Fruit fly (Drosophila melanogaster) whole organism, embryonic: ENCODE measurements around the gene CG31627.

ENCODE experiments used
- Abd-B ChIP-seq: fragments of 200-800 bp; sonication (Bioruptor generic); optimal IDR thresholded peaks from 2 replicates; lab custom pipeline; 2018; ENCODE audit warnings: missing biosample characterization, mild to moderate bottlenecking, missing genetic modification characterization, moderate library complexity
- Atf3 ChIP-seq: fragments of 200-800 bp; sonication (Bioruptor generic); optimal IDR thresholded peaks from 3 replicates; lab custom pipeline; 2016; ENCODE audit warnings: missing biosample characterization, missing genetic modification characterization
- B-H1 ChIP-seq: fragments of 200-800 bp; sonication (Bioruptor generic); IDR thresholded peaks from 3 replicates; pipeline ENCODE4 v1.3.6; 2022; ENCODE audit warnings: missing biosample characterization, missing genetic modification characterization
- Bdp1 ChIP-seq: fragments of 200-800 bp; sonication (Bioruptor generic); optimal IDR thresholded peaks from 3 replicates; lab custom pipeline; 2016; ENCODE audit warnings: missing biosample characterization, missing genetic modification characterization
- BtbVII ChIP-seq: fragments of 200-800 bp; sonication (Bioruptor generic); optimal IDR thresholded peaks from 3 replicates; lab custom pipeline; 2017; ENCODE audit warnings: missing biosample characterization, mild to moderate bottlenecking, missing genetic modification characterization
- CG11723 ChIP-seq: fragments of 200-800 bp; sonication (Bioruptor generic); optimal IDR thresholded peaks from 2 replicates; lab custom pipeline; 2017; ENCODE audit warnings: missing biosample characterization, mild to moderate bottlenecking, missing genetic modification characterization
- CG12071 ChIP-seq: fragments of 200-800 bp; sonication (Bioruptor generic); optimal IDR thresholded peaks from 3 replicates; lab custom pipeline; 2018; ENCODE audit warnings: missing biosample characterization, mild to moderate bottlenecking, missing genetic modification characterization
- CG12236 ChIP-seq: fragments of 200-800 bp; sonication (Bioruptor generic); optimal IDR thresholded peaks from 2 replicates; lab custom pipeline; 2016; ENCODE audit warnings: missing biosample characterization, missing genetic modification characterization
- CG12769 ChIP-seq: fragments of 200-800 bp; sonication (Bioruptor generic); optimal IDR thresholded peaks from 2 replicates; lab custom pipeline; 2019; ENCODE audit warnings: missing biosample characterization, mild to moderate bottlenecking, missing genetic modification characterization, moderate library complexity
- CG13123 ChIP-seq: fragments of 200-800 bp; sonication (Bioruptor generic); optimal IDR thresholded peaks from 2 replicates; lab custom pipeline; 2016; ENCODE audit warnings: missing biosample characterization, missing genetic modification characterization
- CG14860 ChIP-seq: fragments of 200-800 bp; sonication (Bioruptor generic); IDR thresholded peaks from 3 replicates; pipeline ENCODE4 v1.3.6; 2022; ENCODE audit warnings: missing biosample characterization, missing genetic modification characterization; ENCODE audit not compliant: partially characterized antibody
- CG1529 ChIP-seq: fragments of 200-800 bp; sonication (Bioruptor generic); optimal IDR thresholded peaks from 3 replicates; lab custom pipeline; 2018; ENCODE audit warnings: missing biosample characterization, missing genetic modification characterization
- CG15479 ChIP-seq: fragments of 200-800 bp; sonication (Bioruptor generic); optimal IDR thresholded peaks from 3 replicates; lab custom pipeline; 2019; ENCODE audit warnings: missing biosample characterization, mild to moderate bottlenecking, missing genetic modification characterization, moderate library complexity
- CG15696 ChIP-seq: fragments of 200-800 bp; sonication (Bioruptor generic); optimal IDR thresholded peaks from 2 replicates; lab custom pipeline; 2019; ENCODE audit warnings: missing biosample characterization, mild to moderate bottlenecking, missing genetic modification characterization, moderate library complexity
- CG17912 ChIP-seq: fragments of 200-800 bp; sonication (Bioruptor generic); optimal IDR thresholded peaks from 2 replicates; lab custom pipeline; 2018; ENCODE audit warnings: missing biosample characterization, mild to moderate bottlenecking, missing genetic modification characterization
- CG1792 ChIP-seq: fragments of 200-800 bp; sonication (Bioruptor generic); optimal IDR thresholded peaks from 2 replicates; lab custom pipeline; 2016; ENCODE audit warnings: missing biosample characterization, missing genetic modification characterization
- CG1832 ChIP-seq: fragments of 200-800 bp; sonication (Bioruptor generic); optimal IDR thresholded peaks from 2 replicates; lab custom pipeline; 2017; ENCODE audit warnings: missing biosample characterization, mild to moderate bottlenecking, missing genetic modification characterization, inconsistent platforms
- CG2712 ChIP-seq: fragments of 200-800 bp; optimal IDR thresholded peaks from 3 replicates; lab custom pipeline; 2019; ENCODE audit warnings: missing biosample characterization, mild to moderate bottlenecking, missing genetic modification characterization, moderate library complexity
- CG3065 ChIP-seq: fragments of 200-800 bp; sonication (Bioruptor generic); optimal IDR thresholded peaks from 2 replicates; lab custom pipeline; 2016; ENCODE audit warnings: missing biosample characterization, missing genetic modification characterization
- CG32767 ChIP-seq: fragments of 200-800 bp; sonication (Bioruptor generic); IDR thresholded peaks from 2 replicates; pipeline ENCODE4 v1.3.6; 2022; ENCODE audit warnings: missing biosample characterization, missing genetic modification characterization
- CG4854 ChIP-seq: fragments of 200-800 bp; sonication (Bioruptor generic); optimal IDR thresholded peaks from 2 replicates; lab custom pipeline; 2016; ENCODE audit warnings: missing biosample characterization, missing genetic modification characterization, inconsistent platforms
- CG6254 ChIP-seq: fragments of 200-800 bp; sonication (Bioruptor generic); optimal IDR thresholded peaks from 3 replicates; lab custom pipeline; 2017; ENCODE audit warnings: mild to moderate bottlenecking, missing biosample characterization, missing genetic modification reagents, missing genetic modification characterization
- CG8290 ChIP-seq, 3 experiments: fragments of 200-800 bp; sonication (Bioruptor generic); optimal IDR thresholded peaks; 2 replicates each; lab custom pipeline; 2016 to 2019; ENCODE audit warnings: missing biosample characterization in 3 of 3, missing genetic modification characterization in 3 of 3, mild to moderate bottlenecking in 2 of 3, moderate library complexity in 1 of 3
- CG8765 ChIP-seq: fragments of 200-800 bp; sonication (Bioruptor generic); IDR thresholded peaks from 2 replicates; pipeline ENCODE4 v1.3.6; 2022; ENCODE audit warnings: missing biosample characterization, missing genetic modification characterization
- CG9215 ChIP-seq: fragments of 200-800 bp; sonication (Bioruptor generic); IDR thresholded peaks from 2 replicates; pipeline ENCODE4 v1.3.6; 2022; ENCODE audit warnings: missing biosample characterization, missing genetic modification characterization
- CG9609 ChIP-seq: fragments of 200-800 bp; sonication (Bioruptor generic); optimal IDR thresholded peaks from 3 replicates; lab custom pipeline; 2016; ENCODE audit warnings: missing biosample characterization, missing genetic modification characterization
- CTCF ChIP-seq: fragments of 200-800 bp; sonication (Bioruptor generic); optimal IDR thresholded peaks from 2 replicates; lab custom pipeline; 2017; ENCODE audit warnings: missing biosample characterization, mild to moderate bottlenecking, missing genetic modification characterization, moderate library complexity
- Doc3 ChIP-seq: fragments of 200-800 bp; sonication (Bioruptor generic); IDR thresholded peaks from 3 replicates; pipeline ENCODE4 v1.3.6; 2022; ENCODE audit warnings: missing biosample characterization, missing genetic modification characterization; ENCODE audit not compliant: partially characterized antibody
- ERR ChIP-seq: fragments of 200-800 bp; sonication (Bioruptor generic); optimal IDR thresholded peaks from 2 replicates; lab custom pipeline; 2016; ENCODE audit warnings: missing biosample characterization, missing genetic modification characterization
- HLHmδ ChIP-seq: fragments of 200-800 bp; sonication (Bioruptor generic); optimal IDR thresholded peaks from 2 replicates; lab custom pipeline; 2018; ENCODE audit warnings: missing biosample characterization, mild to moderate bottlenecking, missing genetic modification characterization, moderate library complexity
- Lpt ChIP-seq: fragments of >200 bp; optimal IDR thresholded peaks from 2 replicates; lab custom pipeline; 2018; ENCODE audit warnings: missing biosample characterization, missing genetic modification characterization
- NC2α ChIP-seq: fragments of 200-800 bp; sonication (Bioruptor generic); optimal IDR thresholded peaks from 2 replicates; lab custom pipeline; 2016; ENCODE audit warnings: missing biosample characterization, missing genetic modification characterization
- NK7.1 ChIP-seq: fragments of 200-800 bp; sonication (Bioruptor generic); optimal IDR thresholded peaks from 3 replicates; lab custom pipeline; 2016; ENCODE audit warnings: missing biosample characterization, missing genetic modification characterization
- Ravus ChIP-seq: fragments of 200-800 bp; sonication (Bioruptor generic); IDR thresholded peaks from 2 replicates; pipeline ENCODE4 v1.3.6; 2022; ENCODE audit warnings: missing biosample characterization, missing genetic modification characterization
- Stat92E ChIP-seq, 3 experiments: fragments of >200 bp in 2 of 3; fragments of 200-800 bp in 1 of 3; sonication (Bioruptor generic) in 1 of 3; optimal IDR thresholded peaks; 2 replicates each; lab custom pipeline; 2017 to 2019; ENCODE audit warnings: missing biosample characterization in 3 of 3, missing genetic modification characterization in 3 of 3, mild to moderate bottlenecking in 1 of 3, moderate library complexity in 1 of 3
- YL-1 ChIP-seq: fragments of 200-800 bp; sonication (Bioruptor generic); optimal IDR thresholded peaks from 3 replicates; lab custom pipeline; 2017; ENCODE audit warnings: missing biosample characterization, mild to moderate bottlenecking, missing genetic modification characterization
- ap ChIP-seq: fragments of 200-800 bp; sonication (Bioruptor generic); IDR thresholded peaks from 2 replicates; pipeline ENCODE4 v1.3.6; 2022; ENCODE audit warnings: missing biosample characterization, missing genetic modification characterization
- bab2 ChIP-seq: fragments of 200-800 bp; sonication (Bioruptor generic); optimal IDR thresholded peaks from 2 replicates; lab custom pipeline; 2016; ENCODE audit warnings: missing biosample characterization, missing genetic modification characterization
- chif ChIP-seq, 2 experiments: fragments of 200-800 bp; sonication (Bioruptor generic); optimal IDR thresholded peaks; 3 replicates each; lab custom pipeline; 2016; ENCODE audit warnings: missing biosample characterization in 2 of 2, missing genetic modification characterization in 2 of 2
- dimm ChIP-seq: fragments of 200-800 bp; sonication (Bioruptor generic); IDR thresholded peaks from 2 replicates; pipeline ENCODE4 v1.3.6; 2022; ENCODE audit warnings: missing biosample characterization, missing genetic modification characterization
- ems ChIP-seq: fragments of 200-800 bp; sonication (Bioruptor generic); optimal IDR thresholded peaks from 3 replicates; lab custom pipeline; 2016; ENCODE audit warnings: missing biosample characterization, missing genetic modification characterization
- eyg ChIP-seq: fragments of 200-800 bp; sonication (Bioruptor generic); optimal IDR thresholded peaks from 3 replicates; lab custom pipeline; 2016; ENCODE audit warnings: missing biosample characterization, missing genetic modification characterization
- fd96Cb ChIP-seq: fragments of 200-800 bp; sonication (Bioruptor generic); optimal IDR thresholded peaks from 2 replicates; lab custom pipeline; 2018; ENCODE audit warnings: missing biosample characterization, mild to moderate bottlenecking, missing genetic modification characterization, moderate library complexity
- gfzf ChIP-seq: fragments of 200-800 bp; sonication (Bioruptor generic); optimal IDR thresholded peaks from 2 replicates; lab custom pipeline; 2016; ENCODE audit warnings: missing biosample characterization, mild to moderate bottlenecking, missing genetic modification characterization, moderate library complexity
- gro ChIP-seq: fragments of 200-800 bp; sonication (Bioruptor generic); optimal IDR thresholded peaks from 2 replicates; lab custom pipeline; 2016; ENCODE audit warnings: missing biosample characterization, missing genetic modification characterization
- jigr1 ChIP-seq: fragments of 200-800 bp; sonication (Bioruptor generic); IDR thresholded peaks from 3 replicates; pipeline ENCODE4 v1.3.6; 2022; ENCODE audit warnings: missing biosample characterization, missing genetic modification characterization
- kah ChIP-seq: fragments of 200-800 bp; sonication (Bioruptor generic); optimal IDR thresholded peaks from 2 replicates; lab custom pipeline; 2018; ENCODE audit warnings: missing biosample characterization, mild to moderate bottlenecking, missing genetic modification characterization
- odd ChIP-seq: fragments of 200-800 bp; sonication (Bioruptor generic); optimal IDR thresholded peaks from 2 replicates; lab custom pipeline; 2017; ENCODE audit warnings: missing biosample characterization, mild to moderate bottlenecking, missing genetic modification characterization
- peb ChIP-seq: fragments of 200-800 bp; sonication (Bioruptor generic); IDR thresholded peaks from 2 replicates; pipeline ENCODE4 v1.3.6; 2022; ENCODE audit warnings: missing biosample characterization, missing genetic modification characterization
- pnt ChIP-seq: fragments of 200-800 bp; sonication (Bioruptor generic); optimal IDR thresholded peaks from 3 replicates; lab custom pipeline; 2016; ENCODE audit warnings: missing biosample characterization, missing genetic modification characterization
- pros ChIP-seq: fragments of 200-800 bp; sonication (Bioruptor generic); optimal IDR thresholded peaks from 3 replicates; lab custom pipeline; 2019; ENCODE audit warnings: missing biosample characterization, mild to moderate bottlenecking, missing genetic modification characterization, moderate library complexity
- sens ChIP-seq: fragments of 200-800 bp; sonication (Bioruptor generic); peaks from one replicate; lab custom pipeline; 2016; ENCODE audit warnings: missing biosample characterization, missing genetic modification characterization
- usp ChIP-seq: fragments of >200 bp; optimal IDR thresholded peaks from 2 replicates; lab custom pipeline; 2017; ENCODE audit warnings: missing biosample characterization, missing genetic modification characterization

The CG31627 gene

dm6 chr2L:21219640-21220085 is 46.6 kb downstream of the CG31627 start (continued):
- TF ChIP-seq CG6254 (no peak), dimm (GFP tag; lab: Robert Waterston, UW) (no peak), pnt (no peak), CG8765 (GFP tag; lab: Robert Waterston, UW) (no peak), CG12769 (tag; lab: Kevin White, UChicago) (peak; percentile 72), bab2 (GFP tag; lab: Kevin White, UChicago) (no peak), CG1832 (GFP tag; lab: Kevin White, UChicago) (no peak), Bdp1 (GFP tag; lab: Kevin White, UChicago) (no peak), CG15479 (peak; percentile 39), jigr1 (GFP tag; lab: Robert Waterston, UW) (no peak), CG12071 (GFP tag; lab: Kevin White, UChicago) (no peak), odd (GFP tag; lab: Kevin White, UChicago) (no peak), Stat92E (GFP tag; optimal IDR thresholded peaks at IDR 0.05; lab: Kevin White, UChicago) (no peak), gro (GFP tag; lab: Kevin White, UChicago) (no peak), sens (GFP tag; lab: Kevin White, UChicago) (peak; percentile 70), CG1529 (GFP tag; lab: Kevin White, UChicago) (no peak), CG32767 (GFP tag; lab: Robert Waterston, UW) (no peak), fd96Cb (tag; lab: Kevin White, UChicago) (no peak), peb (GFP tag; lab: Robert Waterston, UW) (no peak), eyg (peak; percentile 12), usp (GFP tag; lab: Kevin White, UChicago) (no peak), CG2712 (tag; lab: Kevin White, UChicago) (no peak), CG8290 (GFP tag; optimal IDR thresholded peaks at IDR 0.05; lab: Kevin White, UChicago) (no peak), CG8290 (tag; optimal IDR thresholded peaks at IDR 0.05; lab: Kevin White, UChicago) (peak in 1 of 2 experiments; percentile 47), NK7.1 (no peak), NC2α (GFP tag; lab: Kevin White, UChicago) (no peak), CG9215 (GFP tag; lab: Robert Waterston, UW) (no peak), YL-1 (no peak), pros (no peak), Atf3 (GFP tag; lab: Kevin White, UChicago) (no peak), ERR (GFP tag; lab: Kevin White, UChicago) (no peak), Abd-B (GFP tag; lab: Kevin White, UChicago) (no peak), CG15696 (tag; lab: Kevin White, UChicago) (no peak), HLHmδ (GFP tag; lab: Kevin White, UChicago) (no peak), CG14860 (GFP tag; lab: Robert Waterston, UW) (no peak), Doc3 (GFP tag; lab: Robert Waterston, UW) (no peak), chif (GFP tag; optimal IDR thresholded peaks at IDR 0.05; lab: Kevin White, UChicago) (no peak), Ravus (no peak), ap (GFP tag; lab: Robert Waterston, UW) (no peak), kah (GFP tag; lab: Kevin White, UChicago) (no peak), ems (no peak), CG3065 (GFP tag; lab: Kevin White, UChicago) (no peak), CG13123 (GFP tag; lab: Kevin White, UChicago) (no peak), CG12236 (GFP tag; lab: Kevin White, UChicago) (no peak), B-H1 (GFP tag; lab: Robert Waterston, UW) (no peak), CG11723 (GFP tag; lab: Kevin White, UChicago) (no peak), gfzf (GFP tag; lab: Kevin White, UChicago) (no peak), BtbVII (no peak), CG17912 (no peak), Lpt (GFP tag; lab: Kevin White, UChicago) (no peak), CG4854 (GFP tag; lab: Kevin White, UChicago) (no peak), CTCF (GFP tag; lab: Kevin White, UChicago) (no peak), CG9609 (GFP tag; lab: Kevin White, UChicago) (no peak), CG1792 (GFP tag; lab: Kevin White, UChicago) (no peak)
